Fruit fly (Drosophila melanogaster) whole organism, embryonic: Measurements from ENCODE around the gene Glut4EF.

Experiments used
- ATbp ChIP-seq: fragments of 200-800 bp; sonication (Bioruptor generic); optimal IDR thresholded peaks from 2 replicates; lab custom pipeline; 2017; ENCODE audit warnings: missing biosample characterization, mild to moderate bottlenecking, missing genetic modification characterization, missing genetic modification reagents
- BEAF-32 ChIP-seq: fragments of 200-800 bp; sonication (Bioruptor generic); optimal IDR thresholded peaks from 3 replicates; lab custom pipeline; 2017; ENCODE audit warnings: missing biosample characterization, missing genetic modification characterization, mild to moderate bottlenecking, moderate library complexity, missing genetic modification reagents
- CG10267 ChIP-seq: fragments of 200-800 bp; sonication (Bioruptor generic); optimal IDR thresholded peaks from 2 replicates; lab custom pipeline; 2018; ENCODE audit warnings: missing biosample characterization, mild to moderate bottlenecking, missing genetic modification characterization, moderate library complexity
- CG10431 ChIP-seq: fragments of 200-800 bp; sonication (Bioruptor generic); optimal IDR thresholded peaks from 3 replicates; lab custom pipeline; 2018; ENCODE audit warnings: missing biosample characterization, mild to moderate bottlenecking, missing genetic modification characterization
- CG12071 ChIP-seq: fragments of 200-800 bp; sonication (Bioruptor generic); optimal IDR thresholded peaks from 3 replicates; lab custom pipeline; 2018; ENCODE audit warnings: missing biosample characterization, mild to moderate bottlenecking, missing genetic modification characterization
- CG1233 ChIP-seq: fragments of 200-800 bp; sonication (Bioruptor generic); optimal IDR thresholded peaks from 4 replicates; lab custom pipeline; 2018; ENCODE audit warnings: missing biosample characterization, mild to moderate bottlenecking, missing genetic modification characterization
- CG12659 ChIP-seq: fragments of 200-800 bp; sonication (Bioruptor generic); optimal IDR thresholded peaks from 3 replicates; lab custom pipeline; 2017; ENCODE audit warnings: mild to moderate bottlenecking, missing biosample characterization, missing genetic modification reagents, missing genetic modification characterization
- CG14441 ChIP-seq: fragments of 200-800 bp; sonication (Bioruptor generic); IDR thresholded peaks from 2 replicates; pipeline ENCODE4 v1.3.6; 2022; ENCODE audit warnings: missing biosample characterization, missing genetic modification characterization
- CG14710 ChIP-seq: fragments of 200-800 bp; sonication (Bioruptor generic); optimal IDR thresholded peaks from 3 replicates; lab custom pipeline; 2019; ENCODE audit warnings: missing biosample characterization, mild to moderate bottlenecking, missing genetic modification characterization, moderate library complexity
- CG15073 ChIP-seq: fragments of 200-800 bp; sonication (Bioruptor generic); optimal IDR thresholded peaks from 2 replicates; lab custom pipeline; 2016; ENCODE audit warnings: missing biosample characterization, missing genetic modification characterization
- CG1529 ChIP-seq: fragments of 200-800 bp; sonication (Bioruptor generic); optimal IDR thresholded peaks from 3 replicates; lab custom pipeline; 2018; ENCODE audit warnings: missing biosample characterization, missing genetic modification characterization
- CG16863 ChIP-seq: fragments of 200-800 bp; sonication (Bioruptor generic); optimal IDR thresholded peaks from 3 replicates; lab custom pipeline; 2016; ENCODE audit warnings: missing biosample characterization, missing genetic modification characterization
- CG18262 ChIP-seq: fragments of 200-800 bp; optimal IDR thresholded peaks from 3 replicates; lab custom pipeline; 2019; ENCODE audit warnings: missing biosample characterization, mild to moderate bottlenecking, missing genetic modification characterization, moderate library complexity
- CG18476 ChIP-seq: fragments of 200-800 bp; sonication (Bioruptor generic); optimal IDR thresholded peaks from 2 replicates; lab custom pipeline; 2016; ENCODE audit warnings: missing biosample characterization, mild to moderate bottlenecking, missing genetic modification characterization
- CG2678 ChIP-seq: fragments of 200-800 bp; sonication (Bioruptor generic); optimal IDR thresholded peaks from 3 replicates; lab custom pipeline; 2019; ENCODE audit warnings: missing biosample characterization, mild to moderate bottlenecking, missing genetic modification characterization, moderate library complexity
- CG31365 ChIP-seq: fragments of 200-800 bp; sonication (Bioruptor generic); optimal IDR thresholded peaks from 2 replicates; lab custom pipeline; 2018; ENCODE audit warnings: missing biosample characterization, mild to moderate bottlenecking, missing genetic modification characterization
- CG3726 ChIP-seq: fragments of 200-800 bp; sonication (Bioruptor generic); IDR thresholded peaks from 3 replicates; pipeline ENCODE4, ENCODE4 v1.3.6; 2022; ENCODE audit warnings: missing biosample characterization, missing genetic modification characterization
- CG3847 ChIP-seq: fragments of 200-800 bp; sonication (Bioruptor generic); IDR thresholded peaks from 2 replicates; pipeline ENCODE4 v1.3.6; 2022; ENCODE audit warnings: missing biosample characterization, missing genetic modification characterization
- CG3995 ChIP-seq: fragments of 200-800 bp; sonication (Bioruptor generic); optimal IDR thresholded peaks from 3 replicates; lab custom pipeline; 2016; ENCODE audit warnings: missing biosample characterization, missing genetic modification characterization
- CG4707 ChIP-seq: fragments of 200-800 bp; sonication (Bioruptor generic); optimal IDR thresholded peaks from 2 replicates; lab custom pipeline; 2018; ENCODE audit warnings: missing biosample characterization, mild to moderate bottlenecking, missing genetic modification characterization, moderate library complexity
- CG6654 ChIP-seq: fragments of 200-800 bp; sonication (Bioruptor generic); optimal IDR thresholded peaks from 2 replicates; lab custom pipeline; 2017; ENCODE audit warnings: missing biosample characterization, mild to moderate bottlenecking, missing genetic modification characterization
- CG7839 ChIP-seq: fragments of 200-800 bp; sonication (Bioruptor generic); optimal IDR thresholded peaks from 3 replicates; lab custom pipeline; 2018; ENCODE audit warnings: missing biosample characterization, mild to moderate bottlenecking, missing genetic modification characterization, moderate library complexity
- CG8281 ChIP-seq: fragments of 200-800 bp; sonication (Bioruptor generic); optimal IDR thresholded peaks from 2 replicates; lab custom pipeline; 2018; ENCODE audit warnings: missing biosample characterization, mild to moderate bottlenecking, missing genetic modification characterization, moderate library complexity
- CHES-1-like ChIP-seq: fragments of 200-800 bp; sonication (Bioruptor generic); optimal IDR thresholded peaks from 2 replicates; lab custom pipeline; 2016; ENCODE audit warnings: missing biosample characterization, missing genetic modification characterization
- CoRest ChIP-seq: fragments of 200-800 bp; sonication (Bioruptor generic); optimal IDR thresholded peaks from 3 replicates; lab custom pipeline; 2018; ENCODE audit warnings: missing biosample characterization, mild to moderate bottlenecking, missing genetic modification characterization, moderate library complexity
- Poxn ChIP-seq: fragments of 200-800 bp; sonication (Bioruptor generic); IDR thresholded peaks from 2 replicates; pipeline ENCODE4 v1.3.6; 2022; ENCODE audit warnings: missing biosample characterization, missing genetic modification characterization
- Sin3A ChIP-seq: fragments of >200 bp; optimal IDR thresholded peaks from 2 replicates; lab custom pipeline; 2018
- Sox102F ChIP-seq: fragments of 200-800 bp; sonication (Bioruptor generic); optimal IDR thresholded peaks from 2 replicates; lab custom pipeline; 2018; ENCODE audit warnings: missing biosample characterization, mild to moderate bottlenecking, missing genetic modification characterization, moderate library complexity
- Ssrp ChIP-seq: fragments of 200-800 bp; sonication (Bioruptor generic); optimal IDR thresholded peaks from 2 replicates; lab custom pipeline; 2018; ENCODE audit warnings: missing biosample characterization, mild to moderate bottlenecking, missing genetic modification characterization, moderate library complexity
- Trl ChIP-seq, 3 experiments: fragments of >200 bp in 2 of 3; fragments of 200-800 bp in 1 of 3; sonication (Bioruptor generic) in 1 of 3; optimal IDR thresholded peaks; 2 replicates in 1 of 3; 3 replicates in 2 of 3; lab custom pipeline; 2016 to 2017; ENCODE audit warnings: missing biosample characterization in 1 of 3, missing genetic modification characterization in 1 of 3
- Xrp1 ChIP-seq: fragments of 200-800 bp; sonication (Bioruptor generic); IDR thresholded peaks from 2 replicates; pipeline ENCODE4 v1.3.6; 2022; ENCODE audit warnings: missing biosample characterization, missing genetic modification characterization
- cg ChIP-seq: fragments of 200-800 bp; sonication (Bioruptor generic); optimal IDR thresholded peaks from 3 replicates; lab custom pipeline; 2019; ENCODE audit warnings: missing biosample characterization, mild to moderate bottlenecking, missing genetic modification characterization, moderate library complexity
- ci ChIP-seq: fragments of 200-800 bp; sonication (Bioruptor generic); IDR thresholded peaks from 3 replicates; pipeline ENCODE4 v1.3.6; 2022; ENCODE audit warnings: missing biosample characterization, missing genetic modification characterization
- ewg ChIP-seq: fragments of 200-800 bp; sonication (Bioruptor generic); optimal IDR thresholded peaks from 3 replicates; lab custom pipeline; 2017; ENCODE audit warnings: mild to moderate bottlenecking, missing biosample characterization, missing genetic modification reagents, missing genetic modification characterization
- fd64A ChIP-seq: fragments of 200-800 bp; sonication (Bioruptor generic); optimal IDR thresholded peaks from 3 replicates; lab custom pipeline; 2018; ENCODE audit warnings: missing biosample characterization, mild to moderate bottlenecking, missing genetic modification characterization
- ftz-f1 ChIP-seq: fragments of 200-800 bp; sonication (Bioruptor generic); optimal IDR thresholded peaks from 2 replicates; lab custom pipeline; 2016; ENCODE audit warnings: missing biosample characterization, missing genetic modification characterization
- grn ChIP-seq: fragments of 200-800 bp; sonication (Bioruptor generic); optimal IDR thresholded peaks from 3 replicates; lab custom pipeline; 2017; ENCODE audit warnings: missing biosample characterization, missing genetic modification characterization
- inv ChIP-seq: fragments of 200-800 bp; sonication (Bioruptor generic); IDR thresholded peaks from 2 replicates; pipeline ENCODE4 v1.3.6; 2022; ENCODE audit warnings: missing biosample characterization, missing genetic modification characterization; ENCODE audit not compliant: partially characterized antibody
- jigr1 ChIP-seq: fragments of 200-800 bp; sonication (Bioruptor generic); IDR thresholded peaks from 3 replicates; pipeline ENCODE4 v1.3.6; 2022; ENCODE audit warnings: missing biosample characterization, missing genetic modification characterization
- ken ChIP-seq: fragments of 200-800 bp; sonication (Bioruptor generic); IDR thresholded peaks from 3 replicates; pipeline ENCODE4 v1.3.6; 2022; ENCODE audit warnings: missing biosample characterization, missing genetic modification characterization
- maf-S ChIP-seq: fragments of 200-800 bp; sonication (Bioruptor generic); optimal IDR thresholded peaks from 2 replicates; lab custom pipeline; 2016; ENCODE audit warnings: missing biosample characterization, missing genetic modification characterization
- nerfin-2 ChIP-seq: fragments of 200-800 bp; sonication (Bioruptor generic); IDR thresholded peaks from 2 replicates; pipeline ENCODE4 v1.3.6; 2022; ENCODE audit warnings: missing biosample characterization, missing genetic modification characterization; ENCODE audit not compliant: partially characterized antibody
- oc ChIP-seq: fragments of 200-800 bp; sonication (Bioruptor generic); optimal IDR thresholded peaks from 2 replicates; lab custom pipeline; 2018; ENCODE audit warnings: missing biosample characterization, mild to moderate bottlenecking, missing genetic modification characterization, moderate library complexity
- org-1 ChIP-seq: fragments of 200-800 bp; sonication (Bioruptor generic); optimal IDR thresholded peaks from 2 replicates; lab custom pipeline; 2017; ENCODE audit warnings: missing biosample characterization, missing genetic modification characterization
- ssp ChIP-seq: fragments of 200-800 bp; sonication (Bioruptor generic); IDR thresholded peaks from 2 replicates; pipeline ENCODE4 v1.3.6; 2022; ENCODE audit warnings: missing biosample characterization, missing genetic modification characterization
- wor ChIP-seq: fragments of 200-800 bp; sonication (Bioruptor generic); IDR thresholded peaks from 2 replicates; pipeline ENCODE4 v1.3.6; 2022; ENCODE audit warnings: missing biosample characterization, missing genetic modification characterization

Glut4EF gene

DNA sequence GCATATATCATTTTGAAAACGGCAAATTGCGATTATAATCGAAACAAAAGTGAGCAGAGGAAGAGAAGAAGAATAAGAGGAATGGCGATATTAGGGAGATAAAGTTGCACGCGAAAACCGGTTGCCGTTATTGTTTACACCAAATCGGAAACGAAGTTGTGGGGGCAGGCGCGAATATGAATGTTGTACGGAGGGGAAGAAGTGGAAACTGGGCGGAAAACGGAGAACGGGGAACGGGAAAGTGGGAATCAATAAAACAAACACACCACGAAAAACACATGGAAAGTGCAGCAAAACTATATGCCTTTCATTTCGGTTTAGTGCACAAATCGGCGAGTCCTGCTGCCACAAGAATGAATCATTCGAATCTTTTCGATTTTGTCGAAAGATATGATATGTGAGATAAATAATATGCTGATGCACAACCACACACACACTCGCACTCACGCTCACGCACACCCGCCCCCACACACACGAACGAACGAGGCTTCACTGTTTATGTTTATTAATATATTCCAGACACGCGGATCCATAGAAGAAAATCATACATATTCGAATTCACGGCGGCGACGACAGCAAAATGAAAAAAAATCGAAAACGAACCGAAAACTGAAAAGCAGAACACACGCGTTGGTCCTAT is 167.7 kb downstream of the Glut4EF start (continued):
- peak; percentile 10; the same call in 1 of the 2 replicates for TF ChIP-seq nerfin-2 (GFP tag; lab: Robert Waterston, UW)
- peak; percentile 70 for TF ChIP-seq cg (GFP tag; lab: Kevin White, UChicago)

DNA sequence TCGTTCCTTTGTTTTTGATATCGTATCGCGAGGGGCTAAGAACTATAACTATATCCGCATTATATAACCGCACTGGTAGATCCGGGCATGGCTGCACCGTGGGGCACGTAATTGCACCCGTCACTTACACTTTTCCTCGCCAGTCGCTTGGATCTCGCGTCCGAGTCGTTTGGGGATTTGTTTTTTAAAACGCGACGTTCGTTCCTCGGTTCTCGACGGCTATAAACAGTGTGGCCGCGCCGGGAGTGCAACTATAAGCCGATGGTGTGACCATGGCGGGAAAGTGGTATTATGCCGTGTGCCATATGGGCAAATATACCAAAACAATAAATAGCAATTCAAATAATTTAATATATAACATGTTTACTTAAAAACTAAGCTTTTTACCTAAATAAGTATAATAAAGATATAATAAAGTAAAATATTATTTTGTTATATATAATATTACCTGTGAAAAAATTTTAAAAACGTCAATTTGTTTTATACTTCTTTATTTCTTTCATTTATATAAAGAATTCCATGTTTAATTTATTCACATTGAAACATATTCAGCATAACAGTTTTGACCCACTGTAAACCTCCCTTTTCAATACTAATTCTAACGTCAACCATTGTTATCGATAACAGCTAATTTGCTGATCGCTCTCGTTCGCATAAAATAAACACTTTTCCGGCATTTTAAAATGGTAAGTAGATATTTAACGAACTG is 168.3 kb downstream of the Glut4EF start, which contains the start of the genes Mical and CG3909:
Mical (minus strand) TSS at position 232 of the 709 bp plus-strand sequence.
CG3909 (plus strand) TSS at position 607 of the 709 bp plus-strand sequence.
- TF ChIP-seq CG15073 (GFP tag; lab: Kevin White, UChicago) (no peak), CG3726 (GFP tag; lab: Robert Waterston, UW) (peak; percentile 81; the same call in 2 of the 3 replicates), CG16863 (GFP tag; lab: Kevin White, UChicago) (peak; percentile 4), CG18476 (GFP tag; lab: Kevin White, UChicago) (peak; percentile 45), ewg (peak; percentile 38), Sox102F (peak; percentile 89), ssp (GFP tag; lab: Robert Waterston, UW) (peak; percentile 83), CG14441 (GFP tag; lab: Robert Waterston, UW) (peak; percentile 86), ftz-f1 (GFP tag; lab: Kevin White, UChicago) (no peak), CG10431 (no peak), CG10267 (tag; lab: Kevin White, UChicago) (peak; percentile 95), Sin3A (lab: Kevin White, UChicago) (no peak), maf-S (GFP tag; lab: Kevin White, UChicago) (peak; percentile 47), Trl (optimal IDR thresholded peaks at IDR 0.05; lab: Kevin White, UChicago) (no peak), Trl (GFP tag; optimal IDR thresholded peaks at IDR 0.05; lab: Kevin White, UChicago) (peak; percentile 58), CG1529 (GFP tag; lab: Kevin White, UChicago) (peak; percentile 15), CG18262 (tag; lab: Kevin White, UChicago) (peak; percentile 91), CG8281 (tag; lab: Kevin White, UChicago) (peak; percentile 41), Ssrp (tag; lab: Kevin White, UChicago) (peak; percentile 83), ken (GFP tag; lab: Robert Waterston, UW) (peak; percentile 84), org-1 (peak; percentile 16), CHES-1-like (GFP tag; lab: Kevin White, UChicago) (peak; percentile 52), CG2678 (tag; lab: Kevin White, UChicago) (peak; percentile 92), wor (GFP tag; lab: Robert Waterston, UW) (peak; percentile 60; the same call in 1 of the 2 replicates), CG6654 (GFP tag; lab: Kevin White, UChicago) (no peak), Xrp1 (GFP tag; lab: Robert Waterston, UW) (peak; percentile 89), CG4707 (peak; percentile 59), CG7839 (tag; lab: Kevin White, UChicago) (peak; percentile 90), inv (GFP tag; lab: Robert Waterston, UW) (peak; percentile 32), CG31365 (tag; lab: Kevin White, UChicago) (peak; percentile 4), CG1233 (GFP tag; lab: Kevin White, UChicago) (peak; percentile 76), Poxn (GFP tag; lab: Robert Waterston, UW) (no peak), grn (GFP tag; lab: Kevin White, UChicago) (no peak), BEAF-32 (GFP tag; lab: Kevin White, UChicago) (peak; percentile 28), CG3847 (GFP tag; lab: Robert Waterston, UW) (peak; percentile 86), ci (GFP tag; lab: Robert Waterston, UW) (peak; percentile 70), ATbp (GFP tag; lab: Kevin White, UChicago) (peak; percentile 53), jigr1 (GFP tag; lab: Robert Waterston, UW) (peak; percentile 50; the same call in 2 of the 3 replicates), CG14710 (tag; lab: Kevin White, UChicago) (peak; percentile 89), CG12659 (GFP tag; lab: Kevin White, UChicago) (peak; percentile 93), CG12071 (GFP tag; lab: Kevin White, UChicago) (no peak), CoRest (tag; lab: Kevin White, UChicago) (peak; percentile 93), fd64A (GFP tag; lab: Kevin White, UChicago) (peak; percentile 4), oc (tag; lab: Kevin White, UChicago) (peak; percentile 71), CG3995 (GFP tag; lab: Kevin White, UChicago) (no peak)
